Worm (Caenorhabditis elegans) whole organism, young adult: ENCODE measurements around the gene btb-7.

Experiments used
- C06A6.2 ChIP-seq: fragments of 200-800 bp; sonication (Bioruptor generic); conservative IDR thresholded peaks from 2 replicates; pipeline ENCODE4 v1.3.6; 2022; ENCODE audit warnings: missing genetic modification characterization, missing compliant biosample characterization
- F23B12.7 ChIP-seq: sonication (generic microtip); optimal IDR thresholded peaks from 2 replicates; lab custom pipeline; 2017; ENCODE audit warnings: missing genetic modification characterization, mild to moderate bottlenecking, missing compliant biosample characterization, antibody characterized with exemption, moderate library complexity; ENCODE audit not compliant: insufficient read depth
- F33H1.4 ChIP-seq: fragments of 200-800 bp; sonication (Bioruptor generic); IDR thresholded peaks from 2 replicates; pipeline ENCODE4 v1.3.6; 2022; ENCODE audit warnings: missing genetic modification reagents, missing genetic modification characterization, missing compliant biosample characterization
- F37B4.10 ChIP-seq: fragments of 200-800 bp; sonication (Bioruptor generic); IDR thresholded peaks from 2 replicates; pipeline ENCODE4 v1.3.6; 2022; ENCODE audit warnings: missing genetic modification characterization, missing compliant biosample characterization
- T26A5.8 ChIP-seq: sonication (generic microtip); optimal IDR thresholded peaks from 2 replicates; lab custom pipeline; 2016; ENCODE audit warnings: missing genetic modification characterization, missing compliant biosample characterization
- Y67H2A.10 ChIP-seq: fragments of 200-800 bp; sonication (Bioruptor generic); conservative IDR thresholded peaks from 2 replicates; pipeline ENCODE4 v1.3.6; 2022; ENCODE audit warnings: missing genetic modification reagents, missing genetic modification characterization, missing compliant biosample characterization
- ZK185.1 ChIP-seq: sonication (generic microtip); optimal IDR thresholded peaks from 2 replicates; lab custom pipeline; 2016; ENCODE audit warnings: mild to moderate bottlenecking, missing genetic modification characterization, missing compliant biosample characterization; ENCODE audit not compliant: poor library complexity, severe bottlenecking
- akir-1 ChIP-seq: fragments of 200-800 bp; sonication (Bioruptor generic); optimal IDR thresholded peaks from 2 replicates; lab custom pipeline; 2018; ENCODE audit warnings: mild to moderate bottlenecking, missing genetic modification characterization, moderate library complexity, missing compliant biosample characterization
- aptf-2 ChIP-seq: fragments of 200-800 bp; sonication (Bioruptor generic); conservative IDR thresholded peaks from 2 replicates; pipeline ENCODE4 v1.3.6; 2022; ENCODE audit warnings: missing genetic modification reagents, missing genetic modification characterization, missing compliant biosample characterization
- aptf-3 ChIP-seq: fragments of 200-800 bp; sonication (Bioruptor generic); IDR thresholded peaks from 2 replicates; pipeline ENCODE4 v1.3.6; 2022; ENCODE audit warnings: missing genetic modification characterization, missing compliant biosample characterization
- attf-5 ChIP-seq: fragments of 200-800 bp; sonication (Bioruptor generic); optimal IDR thresholded peaks from 2 replicates; lab custom pipeline; 2018; ENCODE audit warnings: mild to moderate bottlenecking, missing genetic modification characterization, missing compliant biosample characterization
- attf-6 ChIP-seq: fragments of 200-800 bp; sonication (Bioruptor generic); IDR thresholded peaks from 2 replicates; pipeline ENCODE4 v1.3.6; 2022; ENCODE audit warnings: missing genetic modification reagents, missing genetic modification characterization, missing compliant biosample characterization
- bed-1 ChIP-seq: fragments of 200-800 bp; sonication (Bioruptor generic); IDR thresholded peaks from 2 replicates; pipeline ENCODE4 v1.3.6; 2022; ENCODE audit warnings: missing genetic modification reagents, missing genetic modification characterization, missing compliant biosample characterization
- bed-2 ChIP-seq: fragments of 200-800 bp; sonication (Bioruptor generic); IDR thresholded peaks from 2 replicates; pipeline ENCODE4 v1.3.6; 2022; ENCODE audit warnings: missing genetic modification reagents, missing genetic modification characterization, missing compliant biosample characterization
- ceh-27 ChIP-seq: fragments of 200-800 bp; sonication (Bioruptor generic); optimal IDR thresholded peaks from 2 replicates; lab custom pipeline; 2018; ENCODE audit warnings: mild to moderate bottlenecking, missing genetic modification characterization, moderate library complexity, missing compliant biosample characterization
- dpff-1 ChIP-seq: sonication (generic microtip); optimal IDR thresholded peaks from 2 replicates; lab custom pipeline; 2017; ENCODE audit warnings: mild to moderate bottlenecking, missing genetic modification characterization, missing compliant biosample characterization
- fkh-3 ChIP-seq: sonication (generic microtip); optimal IDR thresholded peaks from 2 replicates; lab custom pipeline; 2016; ENCODE audit warnings: mild to moderate bottlenecking, missing genetic modification characterization, missing compliant biosample characterization
- him-1 ChIP-seq: sonication (generic microtip); optimal IDR thresholded peaks from 2 replicates; lab custom pipeline; 2016; ENCODE audit warnings: missing genotype, missing genetic modification reagents, missing genetic modification characterization, missing compliant biosample characterization
- hlh-12 ChIP-seq: sonication (generic microtip); optimal IDR thresholded peaks from 2 replicates; lab custom pipeline; 2016; ENCODE audit warnings: missing genetic modification characterization, missing compliant biosample characterization
- hrde-1 ChIP-seq: sonication (generic microtip); optimal IDR thresholded peaks from 2 replicates; lab custom pipeline; 2016; ENCODE audit warnings: missing genetic modification characterization, mild to moderate bottlenecking, missing compliant biosample characterization, moderate library complexity, missing genotype, missing genetic modification reagents, borderline replicate concordance
- let-607 ChIP-seq, 2 experiments: fragments of 200-800 bp in 1 of 2; sonication (Bioruptor generic) in 1 of 2; sonication (generic microtip) in 1 of 2; optimal IDR thresholded peaks; 2 replicates each; lab custom pipeline; 2016 to 2018; ENCODE audit warnings: mild to moderate bottlenecking in 2 of 2, missing compliant biosample characterization in 2 of 2, missing genetic modification characterization in 2 of 2, moderate library complexity in 2 of 2, missing genotype in 1 of 2
- lsl-1 ChIP-seq: fragments of 200-800 bp; sonication (Bioruptor generic); optimal IDR thresholded peaks from 2 replicates; lab custom pipeline; 2018; ENCODE audit warnings: mild to moderate bottlenecking, missing genetic modification characterization, moderate library complexity, missing compliant biosample characterization
- lsy-27 ChIP-seq: sonication (generic microtip); optimal IDR thresholded peaks from 2 replicates; lab custom pipeline; 2017; ENCODE audit warnings: missing genetic modification characterization, mild to moderate bottlenecking, missing compliant biosample characterization, antibody characterized with exemption, missing genotype, borderline replicate concordance; ENCODE audit not compliant: insufficient read depth
- mcd-1 ChIP-seq: fragments of 200-800 bp; sonication (Bioruptor generic); IDR thresholded peaks from 2 replicates; pipeline ENCODE4 v1.3.6; 2022; ENCODE audit warnings: missing genetic modification reagents, missing genetic modification characterization, missing compliant biosample characterization
- sea-2 ChIP-seq: fragments of 200-800 bp; sonication (Bioruptor generic); IDR thresholded peaks from 2 replicates; pipeline ENCODE4 v1.3.6; 2022; ENCODE audit warnings: missing genetic modification characterization, missing compliant biosample characterization
- snpc-1.1 ChIP-seq: sonication (generic microtip); optimal IDR thresholded peaks from 2 replicates; lab custom pipeline; 2017; ENCODE audit warnings: missing genetic modification characterization, mild to moderate bottlenecking, missing compliant biosample characterization, antibody characterized with exemption, moderate library complexity, missing genotype, missing genetic modification reagents; ENCODE audit not compliant: insufficient read depth
- tbp1 ChIP-seq: fragments of 200-800 bp; sonication (Bioruptor generic); optimal IDR thresholded peaks from 2 replicates; lab custom pipeline; 2018; ENCODE audit warnings: mild to moderate bottlenecking, missing genetic modification characterization, missing compliant biosample characterization
- unc-130 ChIP-seq: sonication (generic microtip); optimal IDR thresholded peaks from 2 replicates; lab custom pipeline; 2016; ENCODE audit warnings: missing genetic modification reagents, missing genetic modification characterization, missing compliant biosample characterization
- xnd-1 ChIP-seq: sonication (generic microtip); optimal IDR thresholded peaks from 2 replicates; lab custom pipeline; 2016; ENCODE audit warnings: missing genotype, missing genetic modification reagents, missing genetic modification characterization, missing compliant biosample characterization
- zfh-2 ChIP-seq: fragments of 200-800 bp; sonication (Bioruptor generic); conservative IDR thresholded peaks from 2 replicates; pipeline ENCODE4 v1.3.6; 2022; ENCODE audit warnings: missing genetic modification reagents, missing genetic modification characterization, missing compliant biosample characterization
- ztf-3 ChIP-seq: fragments of 200-800 bp; sonication (Bioruptor generic); optimal IDR thresholded peaks from 2 replicates; lab custom pipeline; 2018; ENCODE audit warnings: mild to moderate bottlenecking, missing genetic modification characterization, missing compliant biosample characterization

The btb-7 gene

ce11 chrII:1709959-1710358 is 3.1 kb upstream of the btb-7 start, which contains the start of gene fbxa-184:
Gene fbxa-184, plus strand, starts transcription at chrII:1710259.
- TF ChIP-seq F33H1.4 = no peak
- no peak for TF ChIP-seq xnd-1 (tag; lab: Kevin White, UChicago)
- TF ChIP-seq attf-5 (GFP tag; lab: Kevin White, UChicago) = no peak
- TF ChIP-seq aptf-2 (GFP tag; lab: Robert Waterston, UW) = peak; percentile 81
- TF ChIP-seq sea-2 (GFP tag; lab: Robert Waterston, UW) = no peak
- no peak for TF ChIP-seq bed-2 (GFP tag; lab: Robert Waterston, UW)
- no peak for TF ChIP-seq T26A5.8 (tag; lab: Kevin White, UChicago)

- TF ChIP-seq ztf-3 (no peak), aptf-3 (GFP tag; lab: Robert Waterston, UW) (peak; percentile 87; the same call in 1 of the 2 replicates), bed-1 (GFP tag; lab: Robert Waterston, UW) (0 out of 2 replicates have a peak, but pooled peaks have one; percentile 47), aptf-2 (GFP tag; lab: Robert Waterston, UW) (peak; percentile 97)
Observed at ce11 chrII:1714772-1715353, 1.8 kb downstream of the btb-7 start, which contains the start of gene btb-6. Gene btb-6, plus strand, starts transcription at chrII:1715303.

ce11 chrII:1719153-1719552 is 6.1 kb downstream of the btb-7 start, which contains the start of gene fbxb-48:
Gene fbxb-48, minus strand, starts transcription at chrII:1719253.
- TF ChIP-seq tbp1 = no peak

ce11 chrII:1722394-1722793 is 9.4 kb downstream of the btb-7 start, which contains the start of the genes fbxb-5 and btb-8:
Gene fbxb-5, minus strand, starts transcription at chrII:1722494.
Gene btb-8, plus strand, starts transcription at chrII:1722770.
- TF ChIP-seq akir-1 (GFP tag; lab: Kevin White, UChicago) = no peak
- no peak for TF ChIP-seq let-607 (tag; optimal IDR thresholded peaks at IDR 0.05; lab: Kevin White, UChicago)
- no peak for TF ChIP-seq zfh-2 (GFP tag; lab: Robert Waterston, UW)
- no peak for TF ChIP-seq hrde-1 (tag; lab: Kevin White, UChicago)
- no peak for TF ChIP-seq F33H1.4
- no peak for TF ChIP-seq mcd-1 (GFP tag; lab: Robert Waterston, UW)
- TF ChIP-seq attf-5 (GFP tag; lab: Kevin White, UChicago) = no peak

DNA sequence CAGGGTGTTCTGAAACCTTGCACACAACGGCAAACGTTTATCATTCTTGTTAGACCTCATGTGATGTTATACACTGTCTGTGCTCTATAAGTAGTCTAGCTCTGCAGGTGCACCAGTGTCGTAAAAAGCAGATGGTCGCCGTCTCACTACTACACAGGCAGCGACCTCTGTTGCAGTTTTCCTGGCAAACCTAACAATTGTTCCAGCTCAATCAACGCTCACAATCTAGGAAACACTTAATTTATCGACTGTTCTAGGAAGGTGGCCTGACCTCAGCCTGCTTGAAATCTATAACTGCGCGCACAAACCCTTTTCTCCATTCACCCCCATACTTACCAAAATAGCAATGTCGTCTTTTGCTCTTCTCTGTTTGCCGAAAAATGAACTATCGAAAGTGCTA is 11.3 kb downstream of the btb-7 start, which contains the start of gene fbxb-11:
Gene fbxb-11, plus strand, starts transcription at position 301 of the 400 bp plus-strand sequence.
- TF ChIP-seq ZK185.1 (tag; lab: Kevin White, UChicago) (no peak), C06A6.2 (GFP tag; lab: Robert Waterston, UW) (no peak), dpff-1 (tag; lab: Kevin White, UChicago) (no peak), F33H1.4 (no peak), unc-130 (GFP tag; lab: Kevin White, UChicago) (no peak), him-1 (no peak), lsl-1 (GFP tag; lab: Kevin White, UChicago) (no peak), hrde-1 (tag; lab: Kevin White, UChicago) (no peak), fkh-3 (tag; lab: Kevin White, UChicago) (no peak), F23B12.7 (tag; lab: Kevin White, UChicago) (no peak), ceh-27 (GFP tag; lab: Kevin White, UChicago) (no peak), F37B4.10 (no peak), attf-6 (GFP tag; lab: Robert Waterston, UW) (no peak), lsy-27 (tag; lab: Kevin White, UChicago) (no peak), Y67H2A.10 (no peak), hlh-12 (tag; lab: Kevin White, UChicago) (no peak), snpc-1.1 (tag; lab: Kevin White, UChicago) (no peak)
